Worm (Caenorhabditis elegans): ENCODE results near the gene F16F9.3.

DNA sequence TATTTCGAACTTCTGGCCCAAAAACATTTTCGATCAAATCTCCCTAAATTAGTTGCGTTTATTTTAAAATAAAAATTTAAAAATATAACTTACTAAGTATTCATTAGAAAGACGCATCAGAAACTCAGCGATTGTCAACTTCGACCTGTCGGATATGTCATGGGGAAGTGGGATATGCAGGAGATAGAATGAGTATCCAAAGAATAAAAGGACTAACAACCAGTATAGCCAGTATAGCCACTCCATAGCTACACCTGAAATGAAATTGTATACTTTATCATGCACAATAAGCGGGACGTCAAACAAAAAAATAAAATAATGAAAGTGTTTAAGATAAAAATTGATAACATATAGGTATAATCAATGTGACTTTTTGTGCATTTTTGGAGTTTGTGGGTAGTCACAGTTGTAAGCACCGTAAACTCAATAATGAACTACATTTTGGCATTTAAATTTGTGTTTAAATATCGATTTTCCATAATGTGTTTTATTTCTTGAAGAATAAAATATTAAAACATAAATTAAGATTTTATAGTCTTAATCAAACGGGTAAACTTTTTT is 5.8 kb downstream of the F16F9.3 start, which contains the start of gene F16F9.4:
- no peak for TF ChIP-seq egl-27 (tag; optimal IDR thresholded peaks at IDR 0.05)
- no peak for TF ChIP-seq daf-12 (tag; optimal IDR thresholded peaks at IDR 0.05)
- TF ChIP-seq lir-3 (tag; optimal IDR thresholded peaks at IDR 0.05): no peak
- TF ChIP-seq ces-1 (GFP tag; optimal IDR thresholded peaks at IDR 0.05): no peak
- no peak for TF ChIP-seq ama-1 (optimal IDR thresholded peaks at IDR 0.05)
- no peak for TF ChIP-seq cey-2 (tag; optimal IDR thresholded peaks at IDR 0.05; ENCODE audit: borderline replicate concordance, insufficient read depth)
- peak; percentile 94 for TF ChIP-seq aha-1 (tag)
- TF ChIP-seq fos-1 (tag; optimal IDR thresholded peaks at IDR 0.05): no peak
- no peak for TF ChIP-seq unc-39 (tag; optimal IDR thresholded peaks at IDR 0.05)
